Worm (Caenorhabditis elegans): ENCODE measurements around the gene F53F4.15.

F53F4.15 gene

ce11 chrV:13659219-13659618, 38.4 kb downstream of the F53F4.15 start:
- TF ChIP-seq W03F9.2 (tag; optimal IDR thresholded peaks at IDR 0.05) (no peak), him-1 (tag; optimal IDR thresholded peaks at IDR 0.05) (no peak), dao-5 (tag; optimal IDR thresholded peaks at IDR 0.05) (no peak)

DNA sequence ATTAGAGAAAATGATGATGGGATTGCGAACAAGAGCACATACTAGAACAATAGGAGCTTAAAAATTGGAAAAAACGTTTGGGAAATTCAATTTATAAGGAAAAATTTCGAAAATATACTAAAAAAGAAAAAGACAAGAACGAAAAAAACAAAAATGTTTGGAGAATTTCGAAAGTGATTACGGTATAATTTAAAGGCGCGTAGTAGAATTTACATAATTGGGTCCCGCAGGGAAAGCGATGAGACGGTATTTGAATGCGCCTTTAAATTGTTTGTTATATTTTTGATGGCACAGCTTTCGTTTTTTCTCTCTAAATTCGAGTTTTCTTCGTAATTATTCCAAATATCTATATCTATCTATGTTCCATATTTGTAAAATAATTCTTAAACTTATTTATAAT, 39.3 kb downstream of the F53F4.15 start:
- TF ChIP-seq dao-5 (tag; optimal IDR thresholded peaks at IDR 0.05) (no peak), W03F9.2 (tag; optimal IDR thresholded peaks at IDR 0.05) (peak; percentile 68)

DNA sequence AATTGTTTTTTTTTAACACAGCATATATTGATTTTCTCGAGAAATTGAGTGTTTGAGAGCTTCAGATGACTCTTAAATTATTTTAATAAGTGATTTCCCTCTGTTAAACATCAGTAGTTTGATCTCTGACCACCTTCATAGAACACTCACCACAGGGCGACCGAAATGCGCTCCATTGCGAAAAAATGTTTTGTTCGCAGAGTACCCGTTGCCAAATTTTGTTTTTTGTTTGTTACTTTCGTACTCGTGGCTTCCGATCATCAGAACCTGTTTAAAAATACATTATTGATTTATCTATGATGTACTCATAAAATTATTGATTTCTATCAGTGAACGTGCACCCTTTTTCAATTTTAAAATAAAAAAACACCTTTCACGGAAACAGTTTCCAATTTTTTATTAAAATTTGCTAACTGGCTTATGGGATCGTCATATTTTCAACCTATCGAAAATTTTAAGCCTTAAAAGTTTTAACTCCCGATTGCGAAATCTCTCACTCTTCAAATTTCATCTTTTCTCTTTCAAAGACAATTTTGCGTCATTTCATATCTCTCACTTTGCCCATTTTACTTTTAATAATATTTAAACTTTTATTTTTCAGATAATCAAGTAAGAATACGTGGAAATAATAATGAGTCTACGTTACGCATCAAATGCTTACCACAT, 40.0 kb downstream of the F53F4.15 start, which contains the start of gene letm-1:
Gene letm-1 (plus strand): TSS at position 598 of the 666 bp plus-strand sequence.
- TF ChIP-seq dao-5 (tag; optimal IDR thresholded peaks at IDR 0.05) (no peak), W03F9.2 (tag; optimal IDR thresholded peaks at IDR 0.05) (no peak), him-1 (tag; optimal IDR thresholded peaks at IDR 0.05) (no peak)

ce11 chrV:13664340-13664916, 43.7 kb downstream of the F53F4.15 start:
- TF ChIP-seq dao-5 (tag; optimal IDR thresholded peaks at IDR 0.05) (no peak), W03F9.2 (tag; optimal IDR thresholded peaks at IDR 0.05) (no peak), him-1 (tag; optimal IDR thresholded peaks at IDR 0.05) (no peak)

DNA sequence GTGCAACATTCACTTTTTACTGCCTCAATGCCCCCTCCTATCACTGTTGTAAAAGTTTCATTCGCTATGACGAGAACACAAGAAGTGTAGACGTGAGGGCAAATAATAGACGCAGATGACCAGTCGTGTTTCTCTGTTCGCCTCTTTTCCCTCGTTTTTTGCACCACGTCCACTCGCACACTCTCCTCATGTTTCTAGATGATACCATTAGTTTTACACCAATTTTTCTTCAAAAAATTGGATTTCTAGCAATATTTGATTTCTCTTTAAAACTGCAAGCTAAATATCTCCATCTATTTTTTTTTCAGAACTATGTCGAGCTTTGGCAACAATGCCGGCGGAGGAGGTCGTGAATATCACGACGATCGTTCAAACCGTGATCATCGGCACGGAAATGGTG, 44.3 kb downstream of the F53F4.15 start, which contains the start of gene rde-12:
Gene rde-12 (plus strand): TSS at position 301 of the 400 bp plus-strand sequence.
- no peak for TF ChIP-seq W03F9.2 (tag; optimal IDR thresholded peaks at IDR 0.05)
- TF ChIP-seq him-1 (tag; optimal IDR thresholded peaks at IDR 0.05): no peak
- no peak for TF ChIP-seq dao-5 (tag; optimal IDR thresholded peaks at IDR 0.05)

ce11 chrV:13666460-13666859, 45.7 kb downstream of the F53F4.15 start:
- TF ChIP-seq him-1 (tag; optimal IDR thresholded peaks at IDR 0.05): no peak
- no peak for TF ChIP-seq W03F9.2 (tag; optimal IDR thresholded peaks at IDR 0.05)
- TF ChIP-seq dao-5 (tag; optimal IDR thresholded peaks at IDR 0.05): no peak

- no peak for TF ChIP-seq dao-5 (tag; optimal IDR thresholded peaks at IDR 0.05)
- TF ChIP-seq W03F9.2 (tag; optimal IDR thresholded peaks at IDR 0.05): no peak
- TF ChIP-seq him-1 (tag; optimal IDR thresholded peaks at IDR 0.05): no peak
Observed at ce11 chrV:13668337-13668736, 47.6 kb downstream of the F53F4.15 start.

- TF ChIP-seq him-1 (tag; optimal IDR thresholded peaks at IDR 0.05): no peak
- TF ChIP-seq dao-5 (tag; optimal IDR thresholded peaks at IDR 0.05): no peak
Observed at ce11 chrV:13669170-13669569, 48.4 kb downstream of the F53F4.15 start.
